Worm (Caenorhabditis elegans): ENCODE results near the gene nhr-101.
A peak's percentile ranks its signal among the peaks of the same experiment; 100 is the strongest.

The nhr-101 gene

ce11 chrV:11580826-11581225 is 10.6 kb downstream of the nhr-101 start, which contains the start of gene srx-90:
Gene srx-90, plus strand, starts transcription at chrV:11581126.
- TF ChIP-seq ceh-91 (GFP tag; IDR thresholded peaks at IDR 0.05) (no peak), lir-1 (GFP tag; conservative IDR thresholded peaks at IDR 0.05) (no peak), aptf-3 (GFP tag; IDR thresholded peaks at IDR 0.05) (no peak), athp-1 (tag; optimal IDR thresholded peaks at IDR 0.05) (no peak), madf-10 (tag; optimal IDR thresholded peaks at IDR 0.05) (no peak), let-607 (tag; optimal IDR thresholded peaks at IDR 0.05) (no peak), B0261.1 (tag; optimal IDR thresholded peaks at IDR 0.05) (no peak), ztf-6 (GFP tag; IDR thresholded peaks at IDR 0.05) (no peak), pbrm-1 (GFP tag; IDR thresholded peaks at IDR 0.05) (no peak), ceh-27 (GFP tag; optimal IDR thresholded peaks at IDR 0.05) (no peak), bed-1 (GFP tag; IDR thresholded peaks at IDR 0.05) (no peak), attf-6 (GFP tag; IDR thresholded peaks at IDR 0.05) (no peak), him-1 (tag; optimal IDR thresholded peaks at IDR 0.05) (no peak), D2030.7 (GFP tag; IDR thresholded peaks at IDR 0.05) (no peak), F10E7.11 (tag; optimal IDR thresholded peaks at IDR 0.05) (no peak), egrh-3 (GFP tag; IDR thresholded peaks at IDR 0.05) (no peak), rcor-1 (GFP tag; IDR thresholded peaks at IDR 0.05) (no peak)

- TF ChIP-seq F55B11.4 (tag; optimal IDR thresholded peaks at IDR 0.05; ENCODE audit: borderline replicate concordance, insufficient read depth) (no peak), bed-2 (GFP tag; IDR thresholded peaks at IDR 0.05) (no peak), somi-1 (GFP tag; optimal IDR thresholded peaks at IDR 0.05) (no peak), mes-4 (tag; optimal IDR thresholded peaks at IDR 0.05) (no peak), madf-8 (GFP tag; conservative IDR thresholded peaks at IDR 0.05) (no peak), ceh-40 (GFP tag; IDR thresholded peaks at IDR 0.05) (no peak), zim-3 (tag; optimal IDR thresholded peaks at IDR 0.05) (no peak), lag-1 (GFP tag; IDR thresholded peaks at IDR 0.05) (no peak), ztf-26 (tag; optimal IDR thresholded peaks at IDR 0.05) (no peak), Y53G8AR.9 (GFP tag; conservative IDR thresholded peaks at IDR 0.05) (no peak), ZK185.1 (tag; optimal IDR thresholded peaks at IDR 0.05; ENCODE audit: poor library complexity, severe bottlenecking) (no peak), ztf-6 (GFP tag; IDR thresholded peaks at IDR 0.05) (no peak), nhr-90 (tag; optimal IDR thresholded peaks at IDR 0.05) (no peak), Y95B8A.8 (GFP tag; IDR thresholded peaks at IDR 0.05) (no peak), hmg-20 (GFP tag; IDR thresholded peaks at IDR 0.05) (no peak), dpff-1 (tag; optimal IDR thresholded peaks at IDR 0.05) (no peak), F22D6.2 (tag; optimal IDR thresholded peaks at IDR 0.05) (no peak), chd-7 (tag; optimal IDR thresholded peaks at IDR 0.05) (no peak), rpc-1 (optimal IDR thresholded peaks at IDR 0.05) (no peak), rpc-1 (tag; optimal IDR thresholded peaks at IDR 0.05) (no peak), ceh-91 (GFP tag; IDR thresholded peaks at IDR 0.05) (no peak)
Measured at ce11 chrV:11583212-11583611, 12.9 kb downstream of the nhr-101 start, which contains the start of gene srx-88. Gene srx-88, plus strand, starts transcription at chrV:11583512.

- TF ChIP-seq hlh-12 (tag; optimal IDR thresholded peaks at IDR 0.05) = no peak
- no peak for TF ChIP-seq T26A5.8 (tag; optimal IDR thresholded peaks at IDR 0.05)
- no peak for TF ChIP-seq ama-1 (optimal IDR thresholded peaks at IDR 0.05)
- no peak for TF ChIP-seq ama-1 (GFP tag; optimal IDR thresholded peaks at IDR 0.05)
- no peak for TF ChIP-seq repo-1 (tag; optimal IDR thresholded peaks at IDR 0.05)
- TF ChIP-seq xnd-1 (tag; optimal IDR thresholded peaks at IDR 0.05) = no peak
- TF ChIP-seq K12H6.12 (tag; optimal IDR thresholded peaks at IDR 0.05) = no peak
- TF ChIP-seq Y79H2A.3 (GFP tag; conservative IDR thresholded peaks at IDR 0.05) = no peak
- no peak for TF ChIP-seq zfh-2 (GFP tag; conservative IDR thresholded peaks at IDR 0.05)
- no peak for TF ChIP-seq C06A6.2 (GFP tag; conservative IDR thresholded peaks at IDR 0.05)
- no peak for TF ChIP-seq hsf-1 (GFP tag; IDR thresholded peaks at IDR 0.05)
- no peak; the same call in none of the 2 replicates for TF ChIP-seq pbrm-1 (GFP tag; IDR thresholded peaks at IDR 0.05)
- TF ChIP-seq attf-6 (GFP tag; IDR thresholded peaks at IDR 0.05) = peak; percentile 84
- no peak for TF ChIP-seq Y95B8A.8 (GFP tag; IDR thresholded peaks at IDR 0.05)
- TF ChIP-seq K11D2.4 (GFP tag; IDR thresholded peaks at IDR 0.05) = no peak
- no peak for TF ChIP-seq mel-28 (tag; optimal IDR thresholded peaks at IDR 0.05; ENCODE audit: borderline replicate concordance)
- no peak for TF ChIP-seq lsy-27 (tag; optimal IDR thresholded peaks at IDR 0.05; ENCODE audit: borderline replicate concordance, insufficient read depth)
Measured at ce11 chrV:11585122-11585521, 14.8 kb downstream of the nhr-101 start.

All from whole organism, young adult.